Worm (Caenorhabditis elegans) whole organism, L1 larva: ENCODE data around the gene Y73B6BL.47.

Experiments
- ces-1 ChIP-seq: fragments of 150-350 bp; optimal IDR thresholded peaks from 2 replicates; lab custom pipeline; 2014; ENCODE audit warnings: missing biosample characterization, missing genetic modification reagents, missing genetic modification characterization
- nhr-20 ChIP-seq: sonication (generic microtip); optimal IDR thresholded peaks from 2 replicates; lab custom pipeline; 2016; ENCODE audit warnings: mild to moderate bottlenecking, missing genetic modification characterization, missing compliant biosample characterization
- nhr-237 ChIP-seq: fragments of 150-350 bp; optimal IDR thresholded peaks from 2 replicates; lab custom pipeline; 2014; ENCODE audit warnings: missing biosample characterization, missing genetic modification characterization
- nhr-28 ChIP-seq: fragments of 150-350 bp; optimal IDR thresholded peaks from 2 replicates; lab custom pipeline; 2014; ENCODE audit warnings: missing biosample characterization, missing genetic modification characterization
- nhr-90 ChIP-seq: sonication (generic microtip); optimal IDR thresholded peaks from 2 replicates; lab custom pipeline; 2016; ENCODE audit warnings: mild to moderate bottlenecking, missing genetic modification characterization, missing compliant biosample characterization; ENCODE audit not compliant: poor library complexity
- sox-4 ChIP-seq: sonication (generic microtip); optimal IDR thresholded peaks from 2 replicates; lab custom pipeline; 2016; ENCODE audit warnings: missing genetic modification characterization, missing compliant biosample characterization

- no peak for TF ChIP-seq nhr-28 (tag; lab: Kevin White, UChicago)
- TF ChIP-seq sox-4 (tag; lab: Kevin White, UChicago): no peak
- no peak for TF ChIP-seq ces-1 (GFP tag; lab: Kevin White, UChicago)
- no peak for TF ChIP-seq nhr-20 (tag; lab: Kevin White, UChicago)
- no peak for TF ChIP-seq nhr-237 (tag; lab: Kevin White, UChicago)
- TF ChIP-seq nhr-90 (tag; lab: Kevin White, UChicago): no peak
Measured at ce11 chrIV:6391566-6391965, 29.8 kb downstream of the Y73B6BL.47 start.
